Worm (Caenorhabditis elegans) whole organism, mixed stage, embryonic: Measurements from ENCODE around the gene chil-27.
"Not testable (repeated sequence)": the region's sequence is repeated elsewhere in the genome, so short reads cannot be mapped to it uniquely, and the experiment has no call there.

Source experiments
- M03D4.4 ChIP-seq: sonication (generic microtip); optimal IDR thresholded peaks from 2 replicates; lab custom pipeline; 2017; ENCODE audit warnings: mild to moderate bottlenecking, missing genetic modification characterization, missing compliant biosample characterization
- bed-3 ChIP-seq: fragments of 200-800 bp; sonication (Bioruptor generic); optimal IDR thresholded peaks from 3 replicates; lab custom pipeline; 2018; ENCODE audit warnings: mild to moderate bottlenecking, missing genetic modification characterization, moderate library complexity, missing compliant biosample characterization
- blmp-1 ChIP-seq: fragments of 150-350 bp; optimal IDR thresholded peaks from 2 replicates; lab custom pipeline; 2014; ENCODE audit warnings: missing biosample characterization, missing genetic modification characterization
- ceh-39 ChIP-seq: fragments of 150-350 bp; optimal IDR thresholded peaks from 2 replicates; lab custom pipeline; 2014; ENCODE audit warnings: missing biosample characterization, missing genetic modification characterization
- ceh-43 ChIP-seq: fragments of 200-800 bp; sonication (Bioruptor generic); optimal IDR thresholded peaks from 2 replicates; lab custom pipeline; 2018; ENCODE audit warnings: mild to moderate bottlenecking, missing genetic modification characterization, moderate library complexity, missing compliant biosample characterization
- ceh-83 ChIP-seq: fragments of 200-800 bp; sonication (Bioruptor generic); optimal IDR thresholded peaks from 2 replicates; lab custom pipeline; 2018; ENCODE audit warnings: mild to moderate bottlenecking, missing genetic modification characterization, missing compliant biosample characterization
- drap-1 ChIP-seq: fragments of 200-800 bp; sonication (Bioruptor generic); optimal IDR thresholded peaks from 3 replicates; lab custom pipeline; 2018; ENCODE audit warnings: mild to moderate bottlenecking, missing genetic modification characterization, missing compliant biosample characterization
- elt-3 ChIP-seq: fragments of 150-350 bp; optimal IDR thresholded peaks from 2 replicates; lab custom pipeline; 2014; ENCODE audit warnings: missing biosample characterization, missing genetic modification characterization
- flh-1 ChIP-seq: fragments of 200-800 bp; sonication (Bioruptor generic); optimal IDR thresholded peaks from 2 replicates; lab custom pipeline; 2018; ENCODE audit warnings: mild to moderate bottlenecking, missing genetic modification characterization, moderate library complexity, missing compliant biosample characterization
- ham-2 ChIP-seq: fragments of 200-800 bp; sonication (Bioruptor generic); optimal IDR thresholded peaks from 2 replicates; lab custom pipeline; 2018; ENCODE audit warnings: mild to moderate bottlenecking, missing genetic modification characterization, missing compliant biosample characterization
- lin-13 ChIP-seq: fragments of 150-350 bp; optimal IDR thresholded peaks from 2 replicates; lab custom pipeline; 2014; ENCODE audit warnings: missing biosample characterization, missing genetic modification characterization
- lsy-2 ChIP-seq: fragments of 150-350 bp; optimal IDR thresholded peaks from 2 replicates; lab custom pipeline; 2014; ENCODE audit warnings: missing biosample characterization, missing genetic modification characterization
- mab-5 ChIP-seq: fragments of 150-350 bp; optimal IDR thresholded peaks from 2 replicates; lab custom pipeline; 2014; ENCODE audit warnings: missing biosample characterization, missing genetic modification characterization
- mep-1 ChIP-seq: fragments of 150-350 bp; optimal IDR thresholded peaks from 2 replicates; lab custom pipeline; 2017; ENCODE audit warnings: missing biosample characterization, missing genetic modification reagents, missing genetic modification characterization, inconsistent platforms
- mls-2 ChIP-seq: sonication (generic microtip); optimal IDR thresholded peaks from 2 replicates; lab custom pipeline; 2016; ENCODE audit warnings: mild to moderate bottlenecking, missing genetic modification characterization, moderate library complexity, missing compliant biosample characterization
- nhr-2 ChIP-seq: fragments of 150-350 bp; optimal IDR thresholded peaks from 2 replicates; lab custom pipeline; 2014; ENCODE audit warnings: missing biosample characterization, missing genetic modification characterization
- nhr-237 ChIP-seq: fragments of 150-350 bp; optimal IDR thresholded peaks from 2 replicates; lab custom pipeline; 2014; ENCODE audit warnings: missing biosample characterization, missing genetic modification characterization
- nhr-76 ChIP-seq: sonication (generic microtip); optimal IDR thresholded peaks from 2 replicates; lab custom pipeline; 2017; ENCODE audit warnings: missing biosample characterization, missing genetic modification characterization
- sem-2 ChIP-seq: fragments of 200-800 bp; sonication (Bioruptor generic); optimal IDR thresholded peaks from 2 replicates; lab custom pipeline; 2018; ENCODE audit warnings: mild to moderate bottlenecking, missing genetic modification characterization, missing compliant biosample characterization
- snpc-4 ChIP-seq: fragments of 150-350 bp; optimal IDR thresholded peaks from 2 replicates; lab custom pipeline; 2014; ENCODE audit warnings: missing biosample characterization, missing genetic modification characterization
- sptf-1 ChIP-seq: sonication (generic microtip); optimal IDR thresholded peaks from 2 replicates; lab custom pipeline; 2017; ENCODE audit warnings: mild to moderate bottlenecking, missing genetic modification characterization, moderate library complexity, missing compliant biosample characterization
- tbx-8 ChIP-seq: fragments of 200-800 bp; sonication (Bioruptor generic); optimal IDR thresholded peaks from 2 replicates; lab custom pipeline; 2018; ENCODE audit warnings: mild to moderate bottlenecking, missing genetic modification characterization, moderate library complexity, missing compliant biosample characterization
- unc-120 ChIP-seq: sonication (generic microtip); optimal IDR thresholded peaks from 2 replicates; lab custom pipeline; 2017; ENCODE audit warnings: missing genetic modification characterization, missing compliant biosample characterization; ENCODE audit not compliant: poor library complexity, severe bottlenecking
- unc-39 ChIP-seq: fragments of 150-350 bp; optimal IDR thresholded peaks from 2 replicates; lab custom pipeline; 2014; ENCODE audit warnings: missing biosample characterization, missing genetic modification characterization
- zip-8 ChIP-seq: fragments of 150-350 bp; optimal IDR thresholded peaks from 2 replicates; lab custom pipeline; 2014; ENCODE audit warnings: missing biosample characterization, missing genetic modification characterization

Gene chil-27

ce11 chrII:9447965-9448364 lies 29.7 kb upstream of the chil-27 start, which contains the start of gene chil-18:
Gene chil-18 (plus strand): TSS chrII:9448265.
- no peak for TF ChIP-seq ceh-39 (tag; lab: Kevin White, UChicago)
- no peak for TF ChIP-seq ceh-83
- no peak for TF ChIP-seq elt-3
- no peak for TF ChIP-seq sptf-1 (tag; lab: Kevin White, UChicago)
- no peak for TF ChIP-seq nhr-2

DNA sequence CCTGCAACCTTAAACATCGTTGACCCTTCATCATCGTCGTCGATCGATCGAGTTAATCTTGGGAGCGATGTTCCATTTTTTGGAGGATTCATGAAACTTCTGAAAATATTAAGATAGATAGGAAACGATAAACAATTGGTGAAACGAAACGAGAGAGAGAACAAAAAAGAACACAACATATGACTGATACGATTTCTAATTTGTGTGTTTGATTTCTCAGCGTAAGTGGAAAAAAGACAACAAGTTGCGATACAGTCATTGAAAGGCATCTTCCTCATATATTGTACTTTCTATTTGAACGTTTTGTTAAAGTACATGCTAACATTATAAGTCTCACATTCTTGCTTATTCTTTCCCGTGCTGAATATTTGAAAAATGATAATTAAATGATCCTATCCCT lies 25.5 kb upstream of the chil-27 start, which contains the start of gene R09D1.12:
Gene R09D1.12, minus strand, starts transcription at position 101 of the 400 bp plus-strand sequence.
- TF ChIP-seq nhr-76 (tag; lab: Kevin White, UChicago); bed-3 (GFP tag; lab: Kevin White, UChicago); ceh-43: not testable (repeated sequence)

DNA sequence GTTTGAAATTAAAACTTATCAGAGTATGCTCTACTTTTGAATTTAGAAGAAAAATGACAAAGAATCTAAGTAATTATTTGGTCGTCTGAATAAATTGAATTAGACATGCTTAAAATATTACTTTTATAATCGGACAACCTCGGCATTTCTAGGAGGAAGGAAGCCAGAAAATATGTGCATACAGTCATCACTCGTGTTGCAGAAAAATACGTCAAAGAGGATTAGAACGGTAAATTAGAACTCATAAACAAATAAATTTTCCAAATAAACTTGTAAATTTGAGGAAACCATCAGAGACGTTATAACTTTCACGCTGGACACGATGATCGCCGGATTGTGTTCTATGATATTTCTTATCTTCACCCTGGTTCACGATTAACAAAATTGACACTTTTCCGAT lies 23.4 kb upstream of the chil-27 start, which contains the start of gene chil-19:
Gene chil-19, minus strand, starts transcription at position 101 of the 400 bp plus-strand sequence.
- no peak for TF ChIP-seq tbx-8 (GFP tag; lab: Kevin White, UChicago)
- TF ChIP-seq mab-5 (tag; lab: Kevin White, UChicago): no peak
- TF ChIP-seq ceh-39 (tag; lab: Kevin White, UChicago): no peak

- TF ChIP-seq tbx-8 (GFP tag; lab: Kevin White, UChicago); ham-2 (GFP tag; lab: Kevin White, UChicago); sptf-1 (tag; lab: Kevin White, UChicago): not testable (repeated sequence)
Observed at ce11 chrII:9459462-9459861, 18.2 kb upstream of the chil-27 start, which contains the start of gene R09D1.14. Gene R09D1.14 (minus strand): TSS chrII:9459562.

DNA sequence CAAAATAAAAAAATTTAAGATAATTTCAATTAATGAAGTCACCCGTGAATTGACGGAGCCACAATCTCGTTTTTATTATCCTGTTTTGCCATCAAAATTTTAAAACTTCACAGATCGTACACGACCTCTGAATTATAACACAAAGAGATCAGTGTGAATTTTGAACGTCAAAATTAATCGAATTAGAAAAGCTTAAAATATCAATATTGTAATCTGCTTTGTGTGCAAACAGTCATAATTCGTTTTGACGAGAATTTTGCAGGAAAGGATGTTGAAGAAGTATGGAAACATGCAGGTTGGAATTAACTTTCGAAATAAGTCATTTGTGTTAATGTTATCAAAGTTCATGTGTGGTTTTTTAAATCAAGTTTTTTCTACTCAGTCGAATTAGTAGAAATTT lies 15.8 kb upstream of the chil-27 start, which contains the start of gene chil-21:
Gene chil-21, minus strand, starts transcription at position 101 of the 400 bp plus-strand sequence.
- TF ChIP-seq M03D4.4 (tag; lab: Kevin White, UChicago); flh-1 (GFP tag; lab: Kevin White, UChicago); tbx-8 (GFP tag; lab: Kevin White, UChicago): not testable (repeated sequence)

- TF ChIP-seq sem-2 (no peak), nhr-76 (tag; lab: Kevin White, UChicago) (no peak), elt-3 (no peak), ceh-83 (no peak), zip-8 (tag; lab: Kevin White, UChicago) (no peak), lin-13 (tag; lab: Kevin White, UChicago) (no peak), lsy-2 (tag; lab: Kevin White, UChicago) (no peak), unc-39 (no peak), mls-2 (no peak), blmp-1 (tag; lab: Kevin White, UChicago) (no peak), unc-120 (tag; lab: Kevin White, UChicago) (no peak), drap-1 (no peak), snpc-4 (tag; lab: Kevin White, UChicago) (no peak)
Observed at ce11 chrII:9466095-9466494, 11.6 kb upstream of the chil-27 start, which contains the start of gene chil-22. Gene chil-22 (minus strand): TSS chrII:9466195.

- no peak for TF ChIP-seq mls-2
Observed at ce11 chrII:9468414-9468813, 9.3 kb upstream of the chil-27 start, which contains the start of gene chil-23. Gene chil-23 (minus strand): TSS chrII:9468611.

DNA sequence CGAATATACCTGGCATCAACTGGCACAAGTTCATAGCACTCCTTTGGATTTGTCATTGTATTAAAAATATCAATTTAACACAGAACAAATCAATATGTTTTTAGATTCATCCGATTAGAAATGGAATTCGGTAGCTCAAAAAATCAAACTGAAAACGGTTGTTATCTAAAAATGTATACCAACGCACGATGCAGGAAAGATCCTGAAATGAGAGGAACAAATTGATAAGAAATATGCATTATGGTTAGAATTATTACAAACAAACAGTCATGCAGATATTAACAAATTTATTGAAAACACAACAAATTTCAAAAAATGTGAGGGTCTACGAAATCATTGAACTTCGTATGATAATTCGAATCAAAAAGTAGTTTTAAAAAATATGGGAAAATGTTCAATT lies 7.6 kb upstream of the chil-27 start, which contains the start of gene T19H5.6:
Gene T19H5.6, minus strand, starts transcription at position 195 of the 400 bp plus-strand sequence.
- TF ChIP-seq ceh-43 (no peak), drap-1 (no peak), nhr-237 (tag; lab: Kevin White, UChicago) (no peak), snpc-4 (tag; lab: Kevin White, UChicago) (no peak), tbx-8 (GFP tag; lab: Kevin White, UChicago) (no peak), mep-1 (tag; lab: Kevin White, UChicago) (no peak), lsy-2 (tag; lab: Kevin White, UChicago) (no peak), sem-2 (no peak), unc-39 (no peak)
